Fruit fly (Drosophila melanogaster): ENCODE data around the gene Mettl3.

Mettl3 gene

DNA sequence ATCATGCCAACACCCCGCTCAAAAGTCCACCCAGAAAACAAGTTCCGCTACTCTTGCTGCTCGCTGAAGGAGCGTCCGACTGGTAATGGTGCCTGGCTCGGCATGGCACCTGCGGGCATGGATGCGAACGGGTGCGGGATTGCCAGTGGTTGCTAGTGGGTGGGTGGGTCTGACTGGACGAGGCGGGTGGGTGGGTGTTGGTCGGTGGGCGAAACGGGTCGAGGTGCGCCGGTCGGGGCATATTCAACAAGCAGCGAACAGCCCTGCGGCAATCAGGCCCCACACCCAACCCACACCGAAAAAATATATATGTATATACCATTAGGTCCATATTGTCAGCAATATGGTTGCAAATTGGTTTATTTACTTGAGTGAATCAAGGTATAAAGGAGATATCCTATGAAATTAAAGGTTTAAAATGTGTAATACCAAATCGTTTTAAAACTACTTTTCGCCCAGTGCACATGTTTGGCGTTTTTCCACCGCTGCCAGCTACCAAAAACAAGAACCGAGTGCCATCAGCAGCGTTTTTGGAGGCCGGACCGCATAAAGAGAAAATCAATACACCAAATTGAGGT, 21.2 kb upstream of the Mettl3 start (continued):
- TF ChIP-seq ttk (GFP tag; IDR thresholded peaks at IDR 0.05) (peak; percentile 55; the same call in 1 of the 2 replicates), lab (GFP tag; optimal IDR thresholded peaks at IDR 0.05) (peak; percentile 78), CG7987 (GFP tag; optimal IDR thresholded peaks at IDR 0.05) (no peak), CG13296 (GFP tag; optimal IDR thresholded peaks at IDR 0.05) (peak; percentile 43), Ada2b (GFP tag; IDR thresholded peaks at IDR 0.05) (peak; percentile 78), row (GFP tag; IDR thresholded peaks at IDR 0.05) (peak; percentile 85), gcm (GFP tag; optimal IDR thresholded peaks at IDR 0.05) (peak; percentile 38), ken (GFP tag; IDR thresholded peaks at IDR 0.05) (peak; percentile 45; the same call in 1 of the 3 replicates), nau (GFP tag; optimal IDR thresholded peaks at IDR 0.05) (no peak), bsh (GFP tag; optimal IDR thresholded peaks at IDR 0.05) (peak in 1 of 2 experiments; percentile 63), CG13424 (tag; optimal IDR thresholded peaks at IDR 0.05) (peak; percentile 72), Meics (GFP tag; optimal IDR thresholded peaks at IDR 0.05) (peak; percentile 69), Rfx (GFP tag; IDR thresholded peaks at IDR 0.05) (peak; percentile 81), CG12071 (GFP tag; optimal IDR thresholded peaks at IDR 0.05) (peak; percentile 5), ems (GFP tag; optimal IDR thresholded peaks at IDR 0.05) (no peak), CG1603 (tag; optimal IDR thresholded peaks at IDR 0.05) (peak; percentile 39), so (GFP tag; IDR thresholded peaks at IDR 0.05) (peak; percentile 48; the same call in 1 of the 3 replicates), tup (GFP tag; optimal IDR thresholded peaks at IDR 0.05) (no peak), CG4404 (GFP tag; IDR thresholded peaks at IDR 0.05) (peak; percentile 33), CG2129 (GFP tag; IDR thresholded peaks at IDR 0.05; ENCODE audit: partially characterized antibody) (no peak), dpn (GFP tag; optimal IDR thresholded peaks at IDR 0.05) (peak in 1 of 2 experiments; percentile 47), CG6813 (GFP tag; optimal IDR thresholded peaks at IDR 0.05) (peak; percentile 1), CG7963 (GFP tag; IDR thresholded peaks at IDR 0.05; ENCODE audit: partially characterized antibody) (no peak), ATbp (GFP tag; optimal IDR thresholded peaks at IDR 0.05) (peak; percentile 46), C15 (GFP tag; IDR thresholded peaks at IDR 0.05) (peak; percentile 64; the same call in 1 of the 3 replicates), fu2 (GFP tag; optimal IDR thresholded peaks at IDR 0.05) (no peak), bcd (GFP tag; optimal IDR thresholded peaks at IDR 0.05) (peak; percentile 20), tgo (GFP tag; IDR thresholded peaks at IDR 0.05) (peak; percentile 75), zf30C (GFP tag; optimal IDR thresholded peaks at IDR 0.05) (peak; percentile 8), odd (GFP tag; optimal IDR thresholded peaks at IDR 0.05) (peak; percentile 50), Mes4 (GFP tag; optimal IDR thresholded peaks at IDR 0.05) (no peak), cg (GFP tag; optimal IDR thresholded peaks at IDR 0.05) (no peak), phol (tag; optimal IDR thresholded peaks at IDR 0.05) (peak; percentile 41), NC2β (GFP tag; optimal IDR thresholded peaks at IDR 0.05) (no peak), CG2116 (GFP tag; optimal IDR thresholded peaks at IDR 0.05) (no peak), ase (GFP tag; IDR thresholded peaks at IDR 0.05) (no peak), Vsx1 (GFP tag; optimal IDR thresholded peaks at IDR 0.05) (peak; percentile 11), Trl (optimal IDR thresholded peaks at IDR 0.05) (no peak), Trl (GFP tag; optimal IDR thresholded peaks at IDR 0.05) (no peak)

DNA sequence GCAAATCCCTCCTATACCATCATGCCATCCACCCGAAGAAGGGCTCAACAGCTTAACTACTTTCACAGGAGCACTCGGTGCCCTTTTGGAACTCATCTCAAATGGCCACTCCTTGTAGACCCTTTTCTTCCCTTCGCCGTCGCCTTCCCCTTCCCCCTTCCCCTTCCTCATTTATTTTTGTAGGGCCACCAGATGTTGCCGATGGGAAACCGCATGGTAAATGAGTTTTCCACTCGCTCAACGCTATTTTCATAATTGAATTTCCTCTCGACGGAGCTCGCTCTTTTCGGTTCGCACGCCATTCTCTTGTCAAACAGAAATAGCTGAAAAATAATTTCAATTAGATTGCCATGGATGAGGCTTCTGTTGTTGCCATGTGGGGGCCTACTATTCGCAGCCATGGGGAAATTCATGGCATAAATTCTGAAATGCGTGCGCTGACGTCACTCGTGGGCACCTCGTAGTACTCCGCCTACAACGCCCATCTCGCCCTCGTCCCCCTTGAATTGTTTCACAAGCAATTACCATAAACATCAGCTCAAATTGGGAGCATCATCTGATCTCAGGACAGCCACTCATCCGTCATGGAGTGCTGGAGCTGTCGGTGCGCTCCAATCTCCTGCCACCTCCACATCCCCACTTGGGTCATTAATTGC, 19.8 kb upstream of the Mettl3 start:
- TF ChIP-seq CG14710 (tag; optimal IDR thresholded peaks at IDR 0.05) (no peak), abd-A (tag; optimal IDR thresholded peaks at IDR 0.05) (peak; percentile 77), CG12769 (tag; optimal IDR thresholded peaks at IDR 0.05) (peak; percentile 68), sr (GFP tag; IDR thresholded peaks at IDR 0.05) (0 out of 3 replicates have a peak, but pooled peaks have one; percentile 39), crol (GFP tag; IDR thresholded peaks at IDR 0.05) (peak; percentile 53), CG10543 (GFP tag; optimal IDR thresholded peaks at IDR 0.05) (peak; percentile 59), twi (tag; optimal IDR thresholded peaks at IDR 0.05) (peak; percentile 92), stwl (tag; optimal IDR thresholded peaks at IDR 0.05) (no peak), Pdp1 (GFP tag; optimal IDR thresholded peaks at IDR 0.05) (peak in 1 of 2 experiments; percentile 5), sd (tag; optimal IDR thresholded peaks at IDR 0.05) (peak; percentile 89), CG5245 (GFP tag; optimal IDR thresholded peaks at IDR 0.05) (no peak)

All from whole organism, embryonic.